Worm (Caenorhabditis elegans) whole organism, L4 larva: ENCODE results near the gene enri-1.

Source experiments
- ZK546.5 ChIP-seq, 2 experiments: sonication (generic microtip); optimal IDR thresholded peaks; 2 replicates each; lab custom pipeline; 2017; ENCODE audit warnings: missing biosample characterization in 2 of 2, missing genetic modification characterization in 2 of 2
- hlh-11 ChIP-seq: fragments of 200-800 bp; sonication (Bioruptor generic); optimal IDR thresholded peaks from 2 replicates; lab custom pipeline; 2018; ENCODE audit warnings: mild to moderate bottlenecking, missing genetic modification characterization, missing compliant biosample characterization
- nhr-10 ChIP-seq: fragments of 150-350 bp; optimal IDR thresholded peaks from 2 replicates; lab custom pipeline; 2014; ENCODE audit warnings: missing biosample characterization, missing genetic modification characterization

DNA sequence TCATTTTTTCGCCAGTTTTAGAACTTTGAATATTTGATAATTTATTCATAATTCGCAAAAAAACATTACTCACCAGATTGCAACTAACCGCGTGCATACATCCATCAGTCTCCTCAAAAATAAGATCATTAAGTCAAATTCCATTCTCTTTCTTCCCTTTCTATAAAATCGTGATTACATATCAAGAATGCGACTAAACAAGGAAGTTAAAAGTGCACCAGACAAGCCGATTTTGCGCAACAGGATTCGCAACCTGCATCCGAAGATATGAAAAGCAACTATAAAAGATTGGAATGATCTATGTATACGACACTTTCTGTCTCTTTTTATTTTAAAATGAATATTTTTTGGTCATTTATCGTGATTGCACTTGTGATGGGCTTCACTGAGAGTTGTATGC, 27.5 kb upstream of the enri-1 start, which contains the start of gene hpo-25:
- TF ChIP-seq nhr-10 (tag; lab: Kevin White, UChicago) (no peak), ZK546.5 (tag; optimal IDR thresholded peaks at IDR 0.05; lab: Kevin White, UChicago) (no peak), hlh-11 (no peak)
